Fruit fly (Drosophila melanogaster) whole organism, adult: ENCODE data around the gene RpS9.

Source experiments
- CG11617 ChIP-seq: fragments of 200-800 bp; sonication (Bioruptor generic); optimal IDR thresholded peaks from 2 replicates; lab custom pipeline; 2017; ENCODE audit warnings: mild to moderate bottlenecking, missing biosample characterization, missing genetic modification reagents, missing genetic modification characterization
- CG12768 ChIP-seq: fragments of 200-800 bp; sonication (Bioruptor generic); optimal IDR thresholded peaks from 2 replicates; lab custom pipeline; 2017; ENCODE audit warnings: missing biosample characterization, missing genetic modification characterization, mild to moderate bottlenecking, moderate library complexity, missing genetic modification reagents
- CG14711 ChIP-seq: fragments of 200-800 bp; sonication (Bioruptor generic); optimal IDR thresholded peaks from 2 replicates; lab custom pipeline; 2018; ENCODE audit warnings: missing biosample characterization, mild to moderate bottlenecking, missing genetic modification characterization, moderate library complexity
- CG1620 ChIP-seq: fragments of 200-800 bp; sonication (Bioruptor generic); optimal IDR thresholded peaks from 2 replicates; lab custom pipeline; 2016; ENCODE audit warnings: missing biosample characterization, missing genetic modification characterization
- CG33017 ChIP-seq: fragments of 200-800 bp; sonication (Bioruptor generic); optimal IDR thresholded peaks from 2 replicates; lab custom pipeline; 2018; ENCODE audit warnings: missing biosample characterization, mild to moderate bottlenecking, missing genetic modification characterization, moderate library complexity
- Clk ChIP-seq: fragments of 200-800 bp; sonication (Bioruptor generic); optimal IDR thresholded peaks from 2 replicates; lab custom pipeline; 2017; ENCODE audit warnings: missing biosample characterization, missing genetic modification characterization
- Crg-1 ChIP-seq: fragments of 200-800 bp; sonication (Bioruptor generic); optimal IDR thresholded peaks from 2 replicates; lab custom pipeline; 2016; ENCODE audit warnings: missing biosample characterization, missing genetic modification characterization
- Hr96 ChIP-seq: fragments of 200-800 bp; sonication (Bioruptor generic); optimal IDR thresholded peaks from 2 replicates; lab custom pipeline; 2016; ENCODE audit warnings: missing biosample characterization, missing genetic modification characterization
- Mnt ChIP-seq: fragments of 200-800 bp; sonication (Bioruptor generic); optimal IDR thresholded peaks from 2 replicates; lab custom pipeline; 2016; ENCODE audit warnings: missing biosample characterization, mild to moderate bottlenecking, missing genetic modification characterization
- cnc ChIP-seq, 2 experiments: fragments of >200 bp; optimal IDR thresholded peaks; 2 replicates each; lab custom pipeline; 2017
- kay ChIP-seq: fragments of 200-800 bp; sonication (Bioruptor generic); peaks from one replicate; lab custom pipeline; 2016; ENCODE audit warnings: missing biosample characterization, missing genetic modification characterization, borderline replicate concordance
- ovo ChIP-seq: fragments of 200-800 bp; sonication (Bioruptor generic); optimal IDR thresholded peaks from 2 replicates; lab custom pipeline; 2016; ENCODE audit warnings: missing biosample characterization, missing genetic modification characterization
- pad ChIP-seq: fragments of 200-800 bp; sonication (Bioruptor generic); optimal IDR thresholded peaks from 3 replicates; lab custom pipeline; 2017; ENCODE audit warnings: missing biosample characterization, missing genetic modification characterization, mild to moderate bottlenecking, moderate library complexity, missing genetic modification reagents
- tj ChIP-seq: fragments of 200-800 bp; sonication (Bioruptor generic); optimal IDR thresholded peaks from 3 replicates; lab custom pipeline; 2017; ENCODE audit warnings: missing biosample characterization, mild to moderate bottlenecking, missing genetic modification characterization, moderate library complexity

- TF ChIP-seq CG14711 (tag; lab: Kevin White, UChicago) (no peak), CG33017 (no peak), cnc (optimal IDR thresholded peaks at IDR 0.05; lab: Kevin White, UChicago) (no peak), tj (no peak), ovo (no peak), CG1620 (GFP tag; lab: Kevin White, UChicago) (no peak), pad (GFP tag; lab: Kevin White, UChicago) (no peak), Crg-1 (GFP tag; lab: Kevin White, UChicago) (no peak), CG11617 (no peak), Clk (GFP tag; lab: Kevin White, UChicago) (no peak), Hr96 (no peak), Mnt (GFP tag; lab: Kevin White, UChicago) (no peak), kay (GFP tag; lab: Kevin White, UChicago) (peak; percentile 78), CG12768 (GFP tag; lab: Kevin White, UChicago) (no peak)
Measured at dm6 chr3L:9467267-9467666, 44.1 kb downstream of the RpS9 start.
